Fruit fly (Drosophila melanogaster): ENCODE data around the gene Npc1a.

Npc1a gene

DNA sequence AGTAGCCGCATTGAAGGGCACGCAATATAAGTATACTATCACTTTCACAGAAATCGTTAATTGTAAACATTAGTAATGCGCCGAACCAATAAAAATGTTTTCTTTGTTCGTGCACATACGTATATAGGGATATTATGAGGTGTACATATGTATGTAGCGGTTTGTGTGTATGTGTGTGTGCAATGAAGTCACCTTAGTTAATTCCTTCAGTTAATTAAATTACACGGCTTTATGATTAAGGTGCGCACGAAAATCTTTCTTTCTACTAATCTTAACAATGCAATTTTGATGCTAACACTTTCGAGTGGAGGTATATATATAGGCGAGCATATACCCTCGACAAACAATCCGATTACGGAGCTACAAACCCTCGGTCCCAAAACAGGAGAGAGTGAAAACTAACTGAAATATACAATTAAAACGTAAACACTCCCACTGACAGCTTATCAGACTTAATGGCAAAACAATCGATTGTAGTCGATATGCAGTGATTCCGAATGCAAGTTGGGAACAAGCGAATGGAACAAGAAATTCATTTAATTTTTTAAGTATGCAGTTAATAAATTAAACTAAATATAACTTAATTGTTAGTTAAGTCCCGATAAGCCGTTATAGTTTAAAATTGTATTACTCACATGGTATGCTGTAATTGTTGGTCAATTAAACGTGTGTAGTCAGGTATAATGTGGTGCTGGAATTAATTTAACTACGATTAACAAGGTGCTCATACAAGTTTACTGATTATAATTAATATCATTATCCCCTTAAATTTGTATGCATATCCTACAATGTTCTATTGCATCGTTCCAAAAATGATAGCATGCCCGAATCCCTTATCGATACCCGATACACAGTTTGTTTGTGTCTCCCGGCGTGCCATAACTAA lies at the start of gene Npc1a, which contains the start of gene Prosalpha6 (continued):
- TF ChIP-seq Optix (GFP tag; IDR thresholded peaks at IDR 0.05) (no peak), lola (GFP tag; optimal IDR thresholded peaks at IDR 0.05) (peak in 1 of 3 experiments; percentile 31), gcm (GFP tag; optimal IDR thresholded peaks at IDR 0.05) (no peak), CoRest (tag; optimal IDR thresholded peaks at IDR 0.05) (no peak), CG6791 (GFP tag; IDR thresholded peaks at IDR 0.05; ENCODE audit: partially characterized antibody) (peak; percentile 56; the same call in 2 of the 3 replicates), Nf-YA (GFP tag; IDR thresholded peaks at IDR 0.05) (no peak), CG9609 (GFP tag; optimal IDR thresholded peaks at IDR 0.05) (no peak), ttk (GFP tag; IDR thresholded peaks at IDR 0.05) (no peak), CG8478 (optimal IDR thresholded peaks at IDR 0.05) (no peak), kay (GFP tag; optimal IDR thresholded peaks at IDR 0.05) (no peak), Atf-2 (GFP tag; optimal IDR thresholded peaks at IDR 0.05) (no peak), gt (GFP tag; IDR thresholded peaks at IDR 0.05) (no peak), NC2α (GFP tag; optimal IDR thresholded peaks at IDR 0.05) (peak; percentile 25), Hr78 (GFP tag; optimal IDR thresholded peaks at IDR 0.05) (no peak), B-H1 (GFP tag; IDR thresholded peaks at IDR 0.05) (no peak), MESR4 (GFP tag; optimal IDR thresholded peaks at IDR 0.05) (peak; percentile 36), CG17361 (GFP tag; IDR thresholded peaks at IDR 0.05) (peak; percentile 68; the same call in 1 of the 3 replicates), Hr39 (optimal IDR thresholded peaks at IDR 0.05) (no peak), Myb (GFP tag; optimal IDR thresholded peaks at IDR 0.05) (peak; percentile 11), HLH54F (GFP tag; optimal IDR thresholded peaks at IDR 0.05) (peak; percentile 5), kah (GFP tag; optimal IDR thresholded peaks at IDR 0.05) (peak; percentile 2), amos (GFP tag; IDR thresholded peaks at IDR 0.05; ENCODE audit: partially characterized antibody) (peak; percentile 78; the same call in 1 of the 2 replicates), Atf3 (GFP tag; optimal IDR thresholded peaks at IDR 0.05) (no peak), CG12942 (GFP tag; optimal IDR thresholded peaks at IDR 0.05) (no peak), sd (tag; optimal IDR thresholded peaks at IDR 0.05) (no peak), zf30C (GFP tag; optimal IDR thresholded peaks at IDR 0.05) (no peak), CG3407 (GFP tag; optimal IDR thresholded peaks at IDR 0.05) (no peak), wdn (GFP tag; IDR thresholded peaks at IDR 0.05) (no peak), Ravus (GFP tag; IDR thresholded peaks at IDR 0.05) (no peak), Gsc (GFP tag; IDR thresholded peaks at IDR 0.05) (no peak), salm (tag; optimal IDR thresholded peaks at IDR 0.05) (no peak), crp (GFP tag; optimal IDR thresholded peaks at IDR 0.05) (peak in 1 of 2 experiments; percentile 10), repo (GFP tag; optimal IDR thresholded peaks at IDR 0.05) (no peak), lov (optimal IDR thresholded peaks at IDR 0.05) (no peak), lov (GFP tag; IDR thresholded peaks at IDR 0.05) (no peak), CG16779 (GFP tag; IDR thresholded peaks at IDR 0.05) (no peak), bsh (GFP tag; optimal IDR thresholded peaks at IDR 0.05) (no peak), CG2120 (GFP tag; optimal IDR thresholded peaks at IDR 0.05) (peak; percentile 36), ato (GFP tag; IDR thresholded peaks at IDR 0.05; ENCODE audit: partially characterized antibody) (peak; percentile 57; the same call in 1 of the 2 replicates), Xbp1 (GFP tag; optimal IDR thresholded peaks at IDR 0.05) (peak; percentile 15), Drgx (GFP tag; IDR thresholded peaks at IDR 0.05) (no peak), sim (GFP tag; IDR thresholded peaks at IDR 0.05) (no peak), Deaf1 (tag; optimal IDR thresholded peaks at IDR 0.05) (no peak), Xrp1 (GFP tag; IDR thresholded peaks at IDR 0.05) (no peak), caup (GFP tag; optimal IDR thresholded peaks at IDR 0.05; ENCODE audit: severe bottlenecking) (no peak), Bteb2 (GFP tag; optimal IDR thresholded peaks at IDR 0.05) (no peak), zfh1 (GFP tag; IDR thresholded peaks at IDR 0.05) (no peak), CG10979 (tag; optimal IDR thresholded peaks at IDR 0.05) (no peak), unc-4 (GFP tag; IDR thresholded peaks at IDR 0.05; ENCODE audit: partially characterized antibody) (peak; percentile 67)
